Fruit fly (Drosophila melanogaster): ENCODE measurements around the gene Doa.

DNA sequence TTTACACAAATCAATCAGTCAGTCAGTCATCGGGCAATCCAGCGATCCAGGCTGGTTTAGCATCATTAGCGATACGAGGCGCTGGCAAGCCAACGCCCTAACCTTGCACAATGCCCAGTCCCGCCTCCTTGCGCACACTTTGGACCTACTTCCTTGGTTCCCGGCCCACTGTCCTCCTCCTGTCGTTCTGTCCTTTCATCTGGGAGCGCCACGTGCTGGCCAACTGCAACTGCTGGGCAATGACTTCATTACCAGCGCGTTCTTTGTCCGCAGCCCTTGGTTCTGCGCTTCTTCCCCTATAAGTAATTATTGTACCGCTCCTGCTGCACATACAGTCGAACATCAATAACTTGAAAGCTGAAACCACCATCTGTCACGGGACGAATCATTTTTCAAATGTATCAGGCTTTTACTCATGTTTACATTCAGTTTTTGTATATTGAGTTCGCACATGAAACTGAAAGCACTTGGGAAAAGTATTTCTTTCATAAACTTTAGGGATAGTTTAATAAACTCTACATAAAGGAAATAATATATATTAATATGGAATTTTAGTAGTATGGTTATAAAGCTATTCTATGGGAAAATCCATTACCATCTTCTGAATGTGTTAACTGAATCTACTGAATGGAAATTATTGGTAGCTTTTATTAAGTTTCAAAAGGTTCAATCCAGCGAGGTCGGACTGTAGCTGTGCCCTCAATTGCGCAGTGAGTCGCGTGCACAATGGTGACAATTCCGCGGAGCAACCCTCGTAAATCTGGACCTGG lies 40.1 kb upstream of the Doa start:
- TF ChIP-seq salr (GFP tag; optimal IDR thresholded peaks at IDR 0.05) (peak in 1 of 2 experiments; percentile 17), Gug (GFP tag; IDR thresholded peaks at IDR 0.05) (no peak), OdsH (GFP tag; optimal IDR thresholded peaks at IDR 0.05) (peak; percentile 65), Ets21C (GFP tag; optimal IDR thresholded peaks at IDR 0.05) (peak; percentile 10), CG16779 (tag; optimal IDR thresholded peaks at IDR 0.05) (no peak), ss (GFP tag; optimal IDR thresholded peaks at IDR 0.05) (peak; percentile 3 to 63), Lpt (GFP tag; optimal IDR thresholded peaks at IDR 0.05) (no peak), CG10631 (GFP tag; optimal IDR thresholded peaks at IDR 0.05) (peak; percentile 57), CG15336 (GFP tag; IDR thresholded peaks at IDR 0.05) (no peak), Sox102F (GFP tag; optimal IDR thresholded peaks at IDR 0.05) (peak; percentile 6), CG8632 (GFP tag; optimal IDR thresholded peaks at IDR 0.05) (peak; percentile 21), fd85E (GFP tag; optimal IDR thresholded peaks at IDR 0.05) (no peak), CG34406 (GFP tag; optimal IDR thresholded peaks at IDR 0.05) (peak; percentile 59), vri (GFP tag; optimal IDR thresholded peaks at IDR 0.05) (no peak)

Data from whole organism, prepupa.